Fruit fly (Drosophila melanogaster): ENCODE data around the gene pHCl-1.

dm6 chr3L:15924811-15925437 is 26.1 kb upstream of the pHCl-1 start, which contains the start of gene sff:
- TF ChIP-seq psq (optimal IDR thresholded peaks at IDR 0.05): no peak
- no peak for TF ChIP-seq pan (optimal IDR thresholded peaks at IDR 0.05)
- TF ChIP-seq usp (GFP tag; optimal IDR thresholded peaks at IDR 0.05): no peak
- TF ChIP-seq CG8478 (optimal IDR thresholded peaks at IDR 0.05): no peak
- peak in 1 of 2 experiments; percentile 1 for TF ChIP-seq EcR (GFP tag; optimal IDR thresholded peaks at IDR 0.05)
- TF ChIP-seq Dll (optimal IDR thresholded peaks at IDR 0.05): no peak

All from whole organism.